Fruit fly (Drosophila melanogaster): ENCODE data around the gene CG6118.

Gene CG6118

DNA sequence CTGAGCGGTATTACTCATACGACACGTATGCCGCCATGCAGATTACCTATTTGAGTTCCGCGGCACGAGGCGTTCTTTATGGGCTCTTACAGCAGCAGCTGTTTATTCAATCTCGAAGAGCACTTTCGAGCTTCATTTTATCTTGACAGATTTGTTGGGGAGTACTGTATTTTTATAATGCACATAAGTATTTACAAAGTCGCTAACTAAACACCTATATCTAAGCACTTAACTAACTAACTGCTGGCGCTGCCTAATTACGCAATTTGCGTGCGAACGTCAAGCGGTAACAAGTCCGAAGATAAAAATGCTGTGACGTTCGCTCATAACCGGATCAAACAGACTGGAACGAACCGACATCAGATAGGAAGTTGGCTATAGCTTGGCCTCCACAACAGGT, 31.9 kb downstream of the CG6118 start (continued):
- peak; percentile 76 for TF ChIP-seq CG13296 (GFP tag; optimal IDR thresholded peaks at IDR 0.05)
- TF ChIP-seq CG34224 (GFP tag; IDR thresholded peaks at IDR 0.05; ENCODE audit: partially characterized antibody), result no peak
- peak; percentile 3 for TF ChIP-seq MTF-1 (GFP tag; optimal IDR thresholded peaks at IDR 0.05; ENCODE audit: borderline replicate concordance)
- TF ChIP-seq Meics (GFP tag; optimal IDR thresholded peaks at IDR 0.05), result peak; percentile 24
- TF ChIP-seq CG10147 (GFP tag; optimal IDR thresholded peaks at IDR 0.05), result peak; percentile 16
- no peak for TF ChIP-seq CG14014 (GFP tag; IDR thresholded peaks at IDR 0.05)
- TF ChIP-seq fd102C (GFP tag; optimal IDR thresholded peaks at IDR 0.05), result no peak
- no peak for TF ChIP-seq CG6175 (GFP tag; IDR thresholded peaks at IDR 0.05)
- no peak for TF ChIP-seq CG5245 (GFP tag; optimal IDR thresholded peaks at IDR 0.05)
- peak; percentile 22 for TF ChIP-seq CG5180 (GFP tag; optimal IDR thresholded peaks at IDR 0.05)
- TF ChIP-seq CG18619 (GFP tag; optimal IDR thresholded peaks at IDR 0.05), result no peak
- peak; percentile 42 for TF ChIP-seq CG18599 (GFP tag; optimal IDR thresholded peaks at IDR 0.05)
- no peak for TF ChIP-seq nerfin-2 (GFP tag; IDR thresholded peaks at IDR 0.05; ENCODE audit: partially characterized antibody)
- TF ChIP-seq Sry-δ (GFP tag; optimal IDR thresholded peaks at IDR 0.05), result no peak
- TF ChIP-seq CG15514 (GFP tag; optimal IDR thresholded peaks at IDR 0.05), result peak; percentile 27
- no peak for TF ChIP-seq ase (GFP tag; IDR thresholded peaks at IDR 0.05)
- TF ChIP-seq CG4820 (GFP tag; optimal IDR thresholded peaks at IDR 0.05), result no peak
- no peak for TF ChIP-seq CG33557 (GFP tag; optimal IDR thresholded peaks at IDR 0.05)
- TF ChIP-seq HHEX (GFP tag; optimal IDR thresholded peaks at IDR 0.05), result peak; percentile 22
- TF ChIP-seq CG18764 (GFP tag; optimal IDR thresholded peaks at IDR 0.05), result no peak

DNA sequence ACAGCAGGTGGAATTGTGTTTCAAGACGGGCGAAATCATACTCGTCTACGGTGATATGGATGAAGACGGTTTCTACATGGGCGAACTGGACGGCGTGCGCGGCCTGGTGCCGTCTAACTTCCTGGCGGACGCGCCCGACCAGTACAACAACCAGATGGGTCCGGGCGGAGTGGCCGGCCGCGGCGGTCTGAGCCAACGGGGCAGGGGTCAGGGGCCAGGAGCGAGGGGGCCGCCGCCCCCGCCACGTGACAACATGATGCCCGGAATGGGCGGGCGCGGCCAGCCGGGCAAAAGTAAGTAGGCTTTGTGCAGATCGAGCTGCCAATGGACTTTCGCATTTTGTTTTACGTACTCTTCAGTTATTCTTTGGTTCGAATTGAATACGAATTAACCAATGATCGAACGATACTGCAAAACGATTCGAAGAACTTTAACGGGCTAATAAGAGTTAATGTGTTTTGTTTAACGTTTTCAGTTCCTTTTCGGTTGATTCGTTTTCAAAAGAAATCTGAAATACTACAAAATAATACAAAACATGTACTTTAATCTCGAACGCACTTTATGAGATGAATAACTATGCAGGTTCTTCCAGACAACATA, 41.2 kb downstream of the CG6118 start:
- TF ChIP-seq HLHmδ (GFP tag; optimal IDR thresholded peaks at IDR 0.05), result no peak
- TF ChIP-seq sima (GFP tag; optimal IDR thresholded peaks at IDR 0.05), result no peak
- no peak for TF ChIP-seq Bdp1 (GFP tag; optimal IDR thresholded peaks at IDR 0.05)
- no peak for TF ChIP-seq Atf3 (GFP tag; optimal IDR thresholded peaks at IDR 0.05)
- no peak for TF ChIP-seq nom (GFP tag; optimal IDR thresholded peaks at IDR 0.05)
- TF ChIP-seq dan (GFP tag; IDR thresholded peaks at IDR 0.05), result 0 out of 2 replicates have a peak, but pooled peaks have one; percentile 22
- no peak for TF ChIP-seq Chrac-16 (GFP tag; optimal IDR thresholded peaks at IDR 0.05)
- TF ChIP-seq CG13287 (GFP tag; IDR thresholded peaks at IDR 0.05; ENCODE audit: partially characterized antibody), result no peak
- no peak for TF ChIP-seq CG14050 (GFP tag; IDR thresholded peaks at IDR 0.05)
- 0 out of 2 replicates have a peak, but pooled peaks have one; percentile 8 for TF ChIP-seq ro (GFP tag; IDR thresholded peaks at IDR 0.05)
- no peak for TF ChIP-seq odd (GFP tag; optimal IDR thresholded peaks at IDR 0.05)
- no peak for TF ChIP-seq sd (tag; optimal IDR thresholded peaks at IDR 0.05)
- no peak for TF ChIP-seq ash1 (GFP tag; optimal IDR thresholded peaks at IDR 0.05)
- TF ChIP-seq Dek (tag; optimal IDR thresholded peaks at IDR 0.05), result no peak
- TF ChIP-seq YL-1 (GFP tag; optimal IDR thresholded peaks at IDR 0.05), result no peak
- TF ChIP-seq CG3065 (GFP tag; optimal IDR thresholded peaks at IDR 0.05), result no peak
- TF ChIP-seq CG7987 (GFP tag; optimal IDR thresholded peaks at IDR 0.05), result no peak
- no peak for TF ChIP-seq CG32772 (GFP tag; IDR thresholded peaks at IDR 0.05)
- TF ChIP-seq CG8359 (GFP tag; optimal IDR thresholded peaks at IDR 0.05; ENCODE audit: borderline replicate concordance), result no peak
- peak; percentile 86 for TF ChIP-seq Hr39 (optimal IDR thresholded peaks at IDR 0.05)
- TF ChIP-seq CG13296 (GFP tag; optimal IDR thresholded peaks at IDR 0.05), result no peak
- TF ChIP-seq dysf (GFP tag; IDR thresholded peaks at IDR 0.05), result no peak
- no peak for TF ChIP-seq Dll (GFP tag; IDR thresholded peaks at IDR 0.05; ENCODE audit: partially characterized antibody)
- TF ChIP-seq so (GFP tag; IDR thresholded peaks at IDR 0.05), result no peak
- TF ChIP-seq CG11398 (GFP tag; optimal IDR thresholded peaks at IDR 0.05), result no peak

Measured in whole organism, embryonic.